Fruit fly (Drosophila melanogaster) whole organism, adult: ENCODE data around the gene Atg4b.

ENCODE experiments used
- CG1620 ChIP-seq: fragments of 200-800 bp; sonication (Bioruptor generic); optimal IDR thresholded peaks from 2 replicates; lab custom pipeline; 2016; ENCODE audit warnings: missing biosample characterization, missing genetic modification characterization
- CG7045 ChIP-seq: fragments of 200-800 bp; sonication (Bioruptor generic); optimal IDR thresholded peaks from 2 replicates; lab custom pipeline; 2017; ENCODE audit warnings: missing biosample characterization, mild to moderate bottlenecking, missing genetic modification characterization
- Clk ChIP-seq: fragments of 200-800 bp; sonication (Bioruptor generic); optimal IDR thresholded peaks from 2 replicates; lab custom pipeline; 2017; ENCODE audit warnings: missing biosample characterization, missing genetic modification characterization
- Mnt ChIP-seq: fragments of 200-800 bp; sonication (Bioruptor generic); optimal IDR thresholded peaks from 2 replicates; lab custom pipeline; 2016; ENCODE audit warnings: missing biosample characterization, mild to moderate bottlenecking, missing genetic modification characterization
- bab1 ChIP-seq: fragments of 200-800 bp; sonication (Bioruptor generic); optimal IDR thresholded peaks from 3 replicates; lab custom pipeline; 2019; ENCODE audit warnings: missing biosample characterization, mild to moderate bottlenecking, missing genetic modification characterization, moderate library complexity
- cic ChIP-seq: fragments of 200-800 bp; sonication (Bioruptor generic); optimal IDR thresholded peaks from 2 replicates; lab custom pipeline; 2017; ENCODE audit warnings: missing biosample characterization, mild to moderate bottlenecking, missing genetic modification characterization, moderate library complexity
- kay ChIP-seq: fragments of 200-800 bp; sonication (Bioruptor generic); peaks from one replicate; lab custom pipeline; 2016; ENCODE audit warnings: missing biosample characterization, missing genetic modification characterization, borderline replicate concordance
- tj ChIP-seq: fragments of 200-800 bp; sonication (Bioruptor generic); optimal IDR thresholded peaks from 3 replicates; lab custom pipeline; 2017; ENCODE audit warnings: missing biosample characterization, mild to moderate bottlenecking, missing genetic modification characterization, moderate library complexity
- toe ChIP-seq: fragments of 200-800 bp; sonication (Bioruptor generic); optimal IDR thresholded peaks from 2 replicates; lab custom pipeline; 2016; ENCODE audit warnings: missing biosample characterization, missing genetic modification characterization

dm6 chr3R:15382851-15383250 lies 26.1 kb upstream of the Atg4b start, which contains the start of gene h-cup:
- no peak for TF ChIP-seq CG7045
- TF ChIP-seq Clk: no peak
- no peak for TF ChIP-seq cic (GFP tag; lab: Kevin White, UChicago)
- TF ChIP-seq CG1620 (GFP tag; lab: Kevin White, UChicago): no peak
- no peak for TF ChIP-seq tj (GFP tag; lab: Kevin White, UChicago)
- no peak for TF ChIP-seq kay (GFP tag; lab: Kevin White, UChicago)
- TF ChIP-seq toe: no peak
- TF ChIP-seq Mnt (GFP tag; lab: Kevin White, UChicago): no peak
- no peak for TF ChIP-seq bab1 (GFP tag; lab: Kevin White, UChicago)
